Worm (Caenorhabditis elegans): ENCODE results near the gene C46F9.6.
"Not testable (repeated sequence)": the region's sequence is repeated elsewhere in the genome, so short reads cannot be mapped to it uniquely, and the experiment has no call there.

Gene C46F9.6

DNA sequence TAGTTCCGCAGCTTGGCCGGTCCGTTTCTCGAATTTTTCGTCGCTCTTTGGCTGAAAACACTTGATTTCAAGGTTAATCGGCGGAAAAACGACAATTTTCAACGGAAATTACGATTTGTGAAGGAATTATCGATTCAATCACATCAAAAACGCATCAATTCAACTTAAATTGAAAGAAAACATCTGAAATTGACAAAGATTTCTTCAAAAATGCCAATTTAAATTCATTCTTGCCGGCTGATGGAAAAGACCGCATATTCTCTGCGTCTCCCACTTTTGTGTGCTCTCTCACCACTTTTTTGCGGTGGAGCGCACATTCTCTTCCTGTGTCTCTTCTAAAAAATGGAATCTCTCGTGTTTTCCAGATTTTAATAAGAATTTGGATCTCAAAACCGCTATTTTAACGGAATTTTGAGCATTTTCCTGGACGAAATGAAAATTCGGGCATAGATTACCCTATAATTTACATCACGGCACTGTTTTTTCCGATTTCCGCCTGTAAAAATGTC lies 36.7 kb upstream of the C46F9.6 start, which contains the start of gene C16C4.18:
Gene C16C4.18, minus strand, starts transcription at position 51 of the 509 bp plus-strand sequence.
- TF ChIP-seq mep-1 (tag; optimal IDR thresholded peaks at IDR 0.05) = peak; percentile 2

DNA sequence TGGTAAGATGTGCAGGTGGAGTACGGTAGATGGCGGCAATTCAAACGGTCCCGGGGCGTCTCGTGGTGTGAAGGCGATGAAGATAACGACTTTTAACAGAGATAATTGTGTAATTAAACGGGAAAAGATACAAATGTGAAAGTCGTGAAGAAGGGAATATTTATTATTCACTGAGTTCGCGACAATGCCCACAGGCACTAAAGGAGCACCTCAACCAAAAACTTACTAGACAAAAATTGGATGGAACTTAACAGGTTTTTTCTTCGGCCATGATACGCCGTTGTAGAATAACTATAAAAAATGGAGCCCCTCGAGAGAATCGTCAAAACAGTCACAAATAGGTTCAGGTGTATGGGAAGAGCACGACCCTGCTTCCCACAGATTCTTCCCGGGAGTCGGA lies 35.7 kb upstream of the C46F9.6 start, which contains the start of gene fbxb-98:
Gene fbxb-98, plus strand, starts transcription at position 301 of the 400 bp plus-strand sequence.
- TF ChIP-seq ztf-11, mab-5, cnd-1 (tag; optimal IDR thresholded peaks at IDR 0.05): not testable (repeated sequence)

DNA sequence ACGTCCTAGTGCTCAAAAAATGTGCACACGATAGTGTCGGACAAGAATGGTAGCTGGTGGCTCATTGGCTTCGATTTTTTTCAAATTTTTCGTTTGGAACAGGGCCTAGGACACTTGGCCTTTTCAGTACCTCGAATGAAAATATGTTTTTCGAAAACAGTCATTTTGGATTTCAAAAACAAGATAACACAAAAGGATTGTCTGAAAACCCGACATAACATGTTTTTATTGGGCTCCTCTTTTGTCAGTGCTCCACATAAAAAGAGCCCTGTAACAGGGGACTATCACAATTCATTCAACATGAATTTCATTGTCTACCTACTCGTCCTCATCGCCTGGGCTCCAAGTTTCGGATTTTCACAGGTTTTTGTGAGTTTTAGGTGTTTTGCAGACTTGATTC lies 33.8 kb upstream of the C46F9.6 start, which contains the start of gene C16C4.17:
Gene C16C4.17, plus strand, starts transcription at position 301 of the 400 bp plus-strand sequence.
- TF ChIP-seq snpc-4 (tag; optimal IDR thresholded peaks at IDR 0.05) = no peak
- no peak for TF ChIP-seq nhr-2 (tag; optimal IDR thresholded peaks at IDR 0.05)
- no peak for TF ChIP-seq ham-2 (GFP tag; optimal IDR thresholded peaks at IDR 0.05)
- TF ChIP-seq nhr-76 (tag; optimal IDR thresholded peaks at IDR 0.05) = no peak
- TF ChIP-seq elt-1 (tag; optimal IDR thresholded peaks at IDR 0.05; ENCODE audit: borderline replicate concordance, insufficient read depth) = no peak
- TF ChIP-seq tbx-8 (GFP tag; optimal IDR thresholded peaks at IDR 0.05) = no peak
- TF ChIP-seq lin-32 (GFP tag; optimal IDR thresholded peaks at IDR 0.05) = no peak
- no peak for TF ChIP-seq mab-5 (tag; optimal IDR thresholded peaks at IDR 0.05)
- TF ChIP-seq M03D4.4 (tag; optimal IDR thresholded peaks at IDR 0.05) = no peak
- TF ChIP-seq ceh-39 (tag; optimal IDR thresholded peaks at IDR 0.05) = no peak
- TF ChIP-seq nhr-237 (tag; optimal IDR thresholded peaks at IDR 0.05) = no peak
- TF ChIP-seq mep-1 (tag; optimal IDR thresholded peaks at IDR 0.05) = no peak

DNA sequence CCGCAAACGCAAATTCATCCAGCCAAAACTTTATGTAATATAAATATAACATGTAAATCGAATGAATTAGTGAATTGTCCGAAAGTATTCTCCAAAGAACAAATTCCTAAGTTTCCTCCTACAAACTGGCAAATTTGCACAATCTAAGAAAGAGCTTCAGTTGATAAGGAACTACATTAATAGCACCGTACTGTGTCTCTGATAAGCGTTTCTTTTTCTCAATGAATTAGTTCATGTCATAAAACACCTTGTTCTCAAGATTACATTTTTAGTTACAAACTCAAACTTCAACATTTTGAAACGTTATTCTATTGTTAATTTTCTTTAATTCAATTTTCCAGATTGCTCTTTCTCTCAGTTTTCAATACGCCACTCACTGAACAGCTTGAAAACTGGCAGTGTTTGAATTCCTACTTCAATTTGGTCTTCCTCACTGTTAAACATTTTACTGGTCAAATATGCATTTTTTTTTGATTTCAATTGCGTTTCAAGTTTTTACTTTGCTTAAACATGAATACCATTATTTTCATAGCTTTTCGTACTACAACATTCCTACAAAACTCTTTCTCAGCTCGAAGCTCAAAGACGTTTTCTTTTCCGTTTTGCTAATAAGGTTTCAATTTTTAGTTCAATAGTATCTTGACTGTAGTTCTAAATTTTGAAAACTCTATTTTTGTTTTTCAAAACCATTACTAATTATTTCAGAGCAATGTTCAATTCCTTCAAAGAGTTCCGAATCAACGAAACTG lies 32.2 kb upstream of the C46F9.6 start, which contains the start of gene math-15:
Gene math-15, plus strand, starts transcription at position 699 of the 749 bp plus-strand sequence.
- TF ChIP-seq ceh-83 (GFP tag; optimal IDR thresholded peaks at IDR 0.05) = no peak
- TF ChIP-seq lin-13 (tag; optimal IDR thresholded peaks at IDR 0.05) = no peak
- TF ChIP-seq nhr-28 (tag; optimal IDR thresholded peaks at IDR 0.05) = no peak
- TF ChIP-seq lin-32 (GFP tag; optimal IDR thresholded peaks at IDR 0.05) = no peak
- TF ChIP-seq lsy-2 (tag; optimal IDR thresholded peaks at IDR 0.05) = no peak
- no peak for TF ChIP-seq ceh-39 (tag; optimal IDR thresholded peaks at IDR 0.05)
- TF ChIP-seq M03D4.4 (tag; optimal IDR thresholded peaks at IDR 0.05) = no peak
- no peak for TF ChIP-seq pha-4 (tag; optimal IDR thresholded peaks at IDR 0.05)
- TF ChIP-seq unc-62 (GFP tag; optimal IDR thresholded peaks at IDR 0.05) = no peak
- TF ChIP-seq nhr-2 (tag; optimal IDR thresholded peaks at IDR 0.05) = no peak
- no peak for TF ChIP-seq nhr-237 (tag; optimal IDR thresholded peaks at IDR 0.05)
- TF ChIP-seq unc-120 (tag; optimal IDR thresholded peaks at IDR 0.05; ENCODE audit: poor library complexity, severe bottlenecking) = no peak
- TF ChIP-seq bed-3 (GFP tag; optimal IDR thresholded peaks at IDR 0.05) = no peak

DNA sequence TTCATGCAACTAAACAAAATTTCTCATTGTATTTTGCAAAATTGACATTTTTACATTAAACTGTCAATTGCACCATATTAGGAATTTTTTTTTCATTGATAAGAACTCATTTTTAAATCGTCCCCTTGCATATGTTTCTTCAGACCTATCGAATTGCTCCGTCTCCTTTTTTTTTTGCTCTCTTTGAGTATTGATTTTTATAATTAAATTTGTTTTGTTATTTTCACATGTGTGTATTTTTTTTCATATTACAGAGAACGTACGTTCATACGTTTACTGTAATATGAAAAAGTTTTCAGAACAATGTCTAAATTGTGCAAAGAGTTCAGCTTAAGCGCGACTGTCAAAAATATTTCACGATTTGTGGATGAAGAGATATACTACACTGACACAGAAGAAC lies 28.9 kb upstream of the C46F9.6 start, which contains the start of gene math-14:
Gene math-14, plus strand, starts transcription at position 301 of the 400 bp plus-strand sequence.
- TF ChIP-seq cnd-1 (tag; optimal IDR thresholded peaks at IDR 0.05) (no peak), flh-1 (GFP tag; optimal IDR thresholded peaks at IDR 0.05) (no peak), nhr-2 (tag; optimal IDR thresholded peaks at IDR 0.05) (no peak), tbx-8 (GFP tag; optimal IDR thresholded peaks at IDR 0.05) (no peak), sem-2 (GFP tag; optimal IDR thresholded peaks at IDR 0.05) (no peak), unc-120 (tag; optimal IDR thresholded peaks at IDR 0.05; ENCODE audit: poor library complexity, severe bottlenecking) (no peak)

DNA sequence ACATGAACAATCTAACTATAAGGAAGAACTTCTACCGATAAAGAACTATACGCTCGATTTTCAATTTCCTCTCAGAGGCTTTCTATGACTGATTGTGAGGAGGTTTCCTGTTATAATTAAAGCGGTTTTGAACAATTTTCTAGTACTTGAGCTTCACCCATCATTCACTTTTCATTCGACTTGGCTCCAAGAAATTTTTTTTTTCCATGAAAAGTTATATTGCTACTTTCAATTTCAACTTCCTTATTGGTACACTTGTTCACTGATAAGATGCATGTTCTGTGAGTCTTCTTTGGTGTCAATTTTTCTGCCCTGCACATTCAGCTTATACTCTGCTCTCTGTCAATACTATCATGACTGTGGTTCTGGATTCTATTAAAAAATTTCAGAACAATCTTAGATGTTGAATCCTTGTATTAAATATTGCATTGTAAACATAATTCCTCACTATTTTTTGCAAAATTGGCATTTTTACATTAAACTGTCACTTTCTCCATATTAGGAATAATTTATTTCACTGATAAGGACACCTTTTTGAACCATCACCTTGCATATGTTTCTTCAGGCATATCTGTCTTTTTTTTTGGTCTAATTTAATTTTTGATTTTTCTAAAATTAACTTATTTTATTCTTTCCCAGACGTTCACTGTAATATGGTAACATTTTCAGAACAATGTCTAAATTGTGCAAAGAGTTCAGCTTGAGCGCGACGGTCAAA lies 27.0 kb upstream of the C46F9.6 start, which contains the start of gene math-10:
Gene math-10, plus strand, starts transcription at position 668 of the 718 bp plus-strand sequence.
- TF ChIP-seq nhr-237 (tag; optimal IDR thresholded peaks at IDR 0.05) (no peak), M03D4.4 (tag; optimal IDR thresholded peaks at IDR 0.05) (no peak), unc-39 (tag; optimal IDR thresholded peaks at IDR 0.05) (no peak), pha-4 (tag; optimal IDR thresholded peaks at IDR 0.05) (no peak), lsy-2 (tag; optimal IDR thresholded peaks at IDR 0.05) (no peak), hlh-1 (tag; optimal IDR thresholded peaks at IDR 0.05) (no peak), mab-5 (tag; optimal IDR thresholded peaks at IDR 0.05) (no peak), ceh-83 (GFP tag; optimal IDR thresholded peaks at IDR 0.05) (no peak), nhr-76 (tag; optimal IDR thresholded peaks at IDR 0.05) (no peak), mep-1 (tag; optimal IDR thresholded peaks at IDR 0.05) (no peak), ztf-11 (tag; optimal IDR thresholded peaks at IDR 0.05) (no peak), flh-1 (GFP tag; optimal IDR thresholded peaks at IDR 0.05) (no peak), nhr-2 (tag; optimal IDR thresholded peaks at IDR 0.05) (no peak), tbx-8 (GFP tag; optimal IDR thresholded peaks at IDR 0.05) (no peak)

All from whole organism, mixed stage, embryonic.